Worm (Caenorhabditis elegans): ENCODE measurements around the gene C09F5.3.
A peak's percentile ranks its signal among the peaks of the same experiment; 100 is the strongest.

DNA sequence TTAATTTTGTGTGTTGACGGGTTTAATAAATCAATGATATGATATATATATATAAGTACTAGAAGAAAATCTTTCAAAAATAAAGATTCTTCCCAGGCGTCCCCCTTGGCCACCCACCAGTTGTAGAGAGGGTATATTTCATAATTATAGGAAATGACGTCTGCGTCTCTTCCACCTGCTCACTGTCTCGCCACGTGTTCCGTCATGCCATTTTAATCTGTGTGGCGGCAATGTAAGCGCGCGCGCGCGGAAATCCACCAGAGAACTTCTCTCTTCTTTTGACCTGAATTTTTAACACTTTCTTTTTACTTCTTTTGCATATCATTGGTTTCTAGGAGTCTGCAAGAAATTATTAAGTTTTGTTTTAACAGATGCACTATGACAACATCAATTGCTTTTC is 10.7 kb downstream of the C09F5.3 start:
- TF ChIP-seq fkh-10 (GFP tag; optimal IDR thresholded peaks at IDR 0.05) (no peak), nhr-11 (tag; optimal IDR thresholded peaks at IDR 0.05) (no peak), lin-39 (tag; optimal IDR thresholded peaks at IDR 0.05) (no peak), nhr-237 (tag; optimal IDR thresholded peaks at IDR 0.05) (no peak), lsy-2 (tag; optimal IDR thresholded peaks at IDR 0.05) (no peak), lin-15B (tag; optimal IDR thresholded peaks at IDR 0.05) (no peak), snpc-4 (tag; optimal IDR thresholded peaks at IDR 0.05) (no peak), Y48G9A.11 (GFP tag; IDR thresholded peaks at IDR 0.05) (no peak), ztf-11 (tag; optimal IDR thresholded peaks at IDR 0.05) (no peak), nhr-28 (tag; optimal IDR thresholded peaks at IDR 0.05) (no peak), madf-9 (GFP tag; conservative IDR thresholded peaks at IDR 0.05) (0 out of 2 replicates have a peak, but pooled peaks have one; percentile 46), Y75B8A.6 (GFP tag; IDR thresholded peaks at IDR 0.05) (no peak), ztf-7 (tag; optimal IDR thresholded peaks at IDR 0.05) (no peak)
